Worm (Caenorhabditis elegans) whole organism, L4 larva: Measurements from ENCODE around the gene R151.10.
A peak's percentile ranks its signal among the peaks of the same experiment; 100 is the strongest.

Experiments used
- T20F7.1 ChIP-seq: fragments of 200-800 bp; sonication (Bioruptor generic); optimal IDR thresholded peaks from 2 replicates; lab custom pipeline; 2018; ENCODE audit warnings: mild to moderate bottlenecking, missing genetic modification characterization, missing compliant biosample characterization
- Y105C5A.15 ChIP-seq: fragments of 200-800 bp; sonication (Bioruptor generic); IDR thresholded peaks from 2 replicates; pipeline ENCODE4 v1.3.6; 2022; ENCODE audit warnings: missing genetic modification characterization, missing compliant biosample characterization
- Y75B8A.6 ChIP-seq: fragments of 200-800 bp; sonication (Bioruptor generic); IDR thresholded peaks from 2 replicates; pipeline ENCODE4 v1.3.6; 2022; ENCODE audit warnings: missing genetic modification reagents, missing genetic modification characterization, missing compliant biosample characterization
- duxl-1 ChIP-seq: sonication (generic microtip); optimal IDR thresholded peaks from 2 replicates; lab custom pipeline; 2016; ENCODE audit warnings: mild to moderate bottlenecking, missing genetic modification characterization, moderate library complexity, missing compliant biosample characterization; ENCODE audit not compliant: poor library complexity
- egl-27 ChIP-seq: sonication (generic microtip); optimal IDR thresholded peaks from 3 replicates; lab custom pipeline; 2017; ENCODE audit warnings: missing biosample characterization, missing genetic modification reagents, missing genetic modification characterization
- fkh-10 ChIP-seq: fragments of 150-350 bp; optimal IDR thresholded peaks from 2 replicates; lab custom pipeline; 2014; ENCODE audit warnings: missing biosample characterization, missing genetic modification reagents, missing genetic modification characterization
- madf-5 ChIP-seq, 2 experiments: fragments of 200-800 bp; sonication (Bioruptor generic); IDR thresholded peaks; 2 replicates each; pipeline ENCODE4 v1.3.6; 2022; ENCODE audit warnings: missing compliant biosample characterization in 2 of 2, missing genetic modification characterization in 2 of 2
- mdl-1 ChIP-seq, 2 experiments: fragments of 150-350 bp in 1 of 2; sonication (generic microtip) in 1 of 2; optimal IDR thresholded peaks; 2 replicates each; lab custom pipeline; 2014 to 2017; ENCODE audit warnings: missing biosample characterization in 2 of 2, missing genetic modification characterization in 2 of 2
- nhr-11 ChIP-seq: fragments of 150-350 bp; optimal IDR thresholded peaks from 2 replicates; lab custom pipeline; 2014; ENCODE audit warnings: missing biosample characterization, missing genetic modification characterization
- nhr-76 ChIP-seq: fragments of 150-350 bp; optimal IDR thresholded peaks from 2 replicates; lab custom pipeline; 2014; ENCODE audit warnings: missing biosample characterization, missing genetic modification characterization
- snpc-4 ChIP-seq: fragments of 150-350 bp; optimal IDR thresholded peaks from 2 replicates; lab custom pipeline; 2014; ENCODE audit warnings: missing biosample characterization, missing genetic modification characterization
- unc-39 ChIP-seq: sonication (generic microtip); optimal IDR thresholded peaks from 2 replicates; lab custom pipeline; 2017; ENCODE audit warnings: missing biosample characterization, missing genetic modification characterization

- TF ChIP-seq nhr-11 (tag; lab: Kevin White, UChicago) = no peak
- no peak for TF ChIP-seq egl-27 (tag; lab: Kevin White, UChicago)
- TF ChIP-seq unc-39 = no peak
- no peak for TF ChIP-seq T20F7.1 (GFP tag; lab: Kevin White, UChicago)
- no peak for TF ChIP-seq nhr-76 (tag; lab: Kevin White, UChicago)
- no peak for TF ChIP-seq madf-5 (GFP tag; IDR thresholded peaks at IDR 0.05; lab: Robert Waterston, UW)
- no peak for TF ChIP-seq duxl-1 (tag; lab: Kevin White, UChicago)
- no peak for TF ChIP-seq Y105C5A.15 (GFP tag; lab: Robert Waterston, UW)
- peak in 1 of 2 experiments; percentile 50 for TF ChIP-seq mdl-1 (tag; optimal IDR thresholded peaks at IDR 0.05; lab: Kevin White, UChicago)
- TF ChIP-seq snpc-4 (tag; lab: Kevin White, UChicago) = no peak
- no peak for TF ChIP-seq Y75B8A.6 (GFP tag; lab: Robert Waterston, UW)
- TF ChIP-seq fkh-10 (GFP tag; lab: Kevin White, UChicago) = no peak
These were observed 27.5 kb downstream of the R151.10 start for ce11 chrIII:7203130-7203775.
